Worm (Caenorhabditis elegans) whole organism, young adult: ENCODE results near the gene srr-9.

Source experiments
- K11D2.4 ChIP-seq: fragments of 200-800 bp; sonication (Bioruptor generic); IDR thresholded peaks from 2 replicates; pipeline ENCODE4 v1.3.6; 2022; ENCODE audit warnings: missing genetic modification reagents, missing genetic modification characterization, missing compliant biosample characterization
- Y53F4B.3 ChIP-seq: fragments of 200-800 bp; sonication (Bioruptor generic); IDR thresholded peaks from 2 replicates; pipeline ENCODE4 v1.3.6; 2022; ENCODE audit warnings: missing genetic modification reagents, missing genetic modification characterization, missing compliant biosample characterization
- dpl-1 ChIP-seq: fragments of 150-350 bp; optimal IDR thresholded peaks from 2 replicates; lab custom pipeline; 2014; ENCODE audit warnings: missing biosample characterization, missing genetic modification reagents, missing genetic modification characterization
- nhr-90 ChIP-seq: sonication (generic microtip); optimal IDR thresholded peaks from 2 replicates; lab custom pipeline; 2016; ENCODE audit warnings: missing genotype, mild to moderate bottlenecking, missing genetic modification characterization, missing compliant biosample characterization

- no peak for TF ChIP-seq K11D2.4 (GFP tag; lab: Robert Waterston, UW)
- no peak for TF ChIP-seq nhr-90 (tag; lab: Kevin White, UChicago)
- no peak for TF ChIP-seq dpl-1
- TF ChIP-seq Y53F4B.3 (GFP tag; lab: Robert Waterston, UW): no peak
Observed at ce11 chrV:7759270-7759669, 21.5 kb downstream of the srr-9 start.
